Worm (Caenorhabditis elegans): Measurements from ENCODE around the gene appg-2.

Gene appg-2

ce11 chrII:8764332-8764731 is 36.6 kb upstream of the appg-2 start:
- no peak for TF ChIP-seq ztf-11 (tag; optimal IDR thresholded peaks at IDR 0.05)

- no peak for TF ChIP-seq unc-39 (tag; optimal IDR thresholded peaks at IDR 0.05)
- TF ChIP-seq lsy-2 (tag; optimal IDR thresholded peaks at IDR 0.05) = no peak
- TF ChIP-seq nhr-2 (tag; optimal IDR thresholded peaks at IDR 0.05) = no peak
- no peak for TF ChIP-seq nhr-76 (tag; optimal IDR thresholded peaks at IDR 0.05)
- TF ChIP-seq ces-1 (GFP tag; optimal IDR thresholded peaks at IDR 0.05) = no peak
- TF ChIP-seq nhr-12 (tag; optimal IDR thresholded peaks at IDR 0.05) = no peak
Measured at ce11 chrII:8765131-8765530, 35.8 kb upstream of the appg-2 start.

ce11 chrII:8766475-8766874 is 34.5 kb upstream of the appg-2 start, which contains the start of the genes nsph-1.1 and K08F8.15:
TSS of gene nsph-1.1 (plus strand) at chrII:8766775.
TSS of gene K08F8.15 (plus strand) at chrII:8766809.
- TF ChIP-seq ceh-39 (tag; optimal IDR thresholded peaks at IDR 0.05) (no peak), bed-3 (GFP tag; optimal IDR thresholded peaks at IDR 0.05) (no peak), ceh-83 (GFP tag; optimal IDR thresholded peaks at IDR 0.05) (no peak), nhr-76 (tag; optimal IDR thresholded peaks at IDR 0.05) (no peak), unc-39 (tag; optimal IDR thresholded peaks at IDR 0.05) (no peak), unc-62 (GFP tag; optimal IDR thresholded peaks at IDR 0.05) (no peak), lsy-2 (tag; optimal IDR thresholded peaks at IDR 0.05) (no peak), pha-4 (tag; optimal IDR thresholded peaks at IDR 0.05) (no peak), elt-3 (tag; optimal IDR thresholded peaks at IDR 0.05) (no peak), lin-13 (tag; optimal IDR thresholded peaks at IDR 0.05) (no peak), mls-2 (tag; optimal IDR thresholded peaks at IDR 0.05) (no peak), nhr-28 (tag; optimal IDR thresholded peaks at IDR 0.05) (no peak), lin-32 (GFP tag; optimal IDR thresholded peaks at IDR 0.05) (no peak)

ce11 chrII:8766897-8767296 is 34.0 kb upstream of the appg-2 start, which contains the start of gene pah-1:
TSS of gene pah-1 (minus strand) at chrII:8766997.
- TF ChIP-seq ceh-39 (tag; optimal IDR thresholded peaks at IDR 0.05) (no peak), hlh-1 (tag; optimal IDR thresholded peaks at IDR 0.05) (no peak), sptf-1 (tag; optimal IDR thresholded peaks at IDR 0.05) (no peak), drap-1 (GFP tag; optimal IDR thresholded peaks at IDR 0.05) (no peak), lsy-2 (tag; optimal IDR thresholded peaks at IDR 0.05) (no peak), mls-2 (tag; optimal IDR thresholded peaks at IDR 0.05) (no peak), elt-3 (tag; optimal IDR thresholded peaks at IDR 0.05) (no peak), mep-1 (tag; optimal IDR thresholded peaks at IDR 0.05) (no peak), ces-1 (GFP tag; optimal IDR thresholded peaks at IDR 0.05) (no peak), nhr-12 (tag; optimal IDR thresholded peaks at IDR 0.05) (no peak), lin-32 (GFP tag; optimal IDR thresholded peaks at IDR 0.05) (no peak), snpc-4 (tag; optimal IDR thresholded peaks at IDR 0.05) (no peak)

- TF ChIP-seq ces-1 (GFP tag; optimal IDR thresholded peaks at IDR 0.05) (peak; percentile 2), hlh-1 (tag; optimal IDR thresholded peaks at IDR 0.05) (peak; percentile 15), lin-32 (GFP tag; optimal IDR thresholded peaks at IDR 0.05) (no peak), unc-120 (tag; optimal IDR thresholded peaks at IDR 0.05; ENCODE audit: poor library complexity, severe bottlenecking) (peak; percentile 84), flh-1 (GFP tag; optimal IDR thresholded peaks at IDR 0.05) (no peak), ham-2 (GFP tag; optimal IDR thresholded peaks at IDR 0.05) (no peak), ceh-39 (tag; optimal IDR thresholded peaks at IDR 0.05) (no peak), zip-8 (tag; optimal IDR thresholded peaks at IDR 0.05) (no peak), nhr-76 (tag; optimal IDR thresholded peaks at IDR 0.05) (no peak), mab-5 (tag; optimal IDR thresholded peaks at IDR 0.05) (no peak), elt-1 (tag; optimal IDR thresholded peaks at IDR 0.05; ENCODE audit: borderline replicate concordance, insufficient read depth) (no peak), drap-1 (GFP tag; optimal IDR thresholded peaks at IDR 0.05) (no peak), ztf-11 (tag; optimal IDR thresholded peaks at IDR 0.05) (no peak), blmp-1 (tag; optimal IDR thresholded peaks at IDR 0.05) (no peak), lsy-2 (tag; optimal IDR thresholded peaks at IDR 0.05) (peak; percentile 1), ceh-83 (GFP tag; optimal IDR thresholded peaks at IDR 0.05) (no peak), bed-3 (GFP tag; optimal IDR thresholded peaks at IDR 0.05) (no peak), snpc-4 (tag; optimal IDR thresholded peaks at IDR 0.05) (no peak), elt-3 (tag; optimal IDR thresholded peaks at IDR 0.05) (no peak)
Measured at ce11 chrII:8769375-8769774, 31.6 kb upstream of the appg-2 start.

- no peak for TF ChIP-seq snpc-4 (tag; optimal IDR thresholded peaks at IDR 0.05)
- no peak for TF ChIP-seq cnd-1 (tag; optimal IDR thresholded peaks at IDR 0.05)
- TF ChIP-seq elt-3 (tag; optimal IDR thresholded peaks at IDR 0.05) = no peak
- TF ChIP-seq elt-1 (tag; optimal IDR thresholded peaks at IDR 0.05; ENCODE audit: borderline replicate concordance, insufficient read depth) = no peak
Measured at ce11 chrII:8770675-8771074, 30.3 kb upstream of the appg-2 start, which contains the start of gene let-19. TSS of gene let-19 (plus strand) at chrII:8770975.
